Fruit fly (Drosophila melanogaster) whole organism, embryonic: Measurements from ENCODE around the gene CG44044.

Experiments
- B-H1 ChIP-seq: fragments of 200-800 bp; sonication (Bioruptor generic); IDR thresholded peaks from 3 replicates; pipeline ENCODE4 v1.3.6; 2022; ENCODE audit warnings: missing biosample characterization, missing genetic modification characterization
- CG11504 ChIP-seq: fragments of 200-800 bp; sonication (Bioruptor generic); optimal IDR thresholded peaks from 3 replicates; lab custom pipeline; 2019; ENCODE audit warnings: missing biosample characterization, mild to moderate bottlenecking, missing genetic modification characterization, moderate library complexity
- CG13123 ChIP-seq: fragments of 200-800 bp; sonication (Bioruptor generic); optimal IDR thresholded peaks from 2 replicates; lab custom pipeline; 2016; ENCODE audit warnings: missing biosample characterization, missing genetic modification characterization
- CG18599 ChIP-seq: fragments of 200-800 bp; sonication (Bioruptor generic); optimal IDR thresholded peaks from 3 replicates; lab custom pipeline; 2017; ENCODE audit warnings: missing biosample characterization, missing genetic modification characterization, mild to moderate bottlenecking, moderate library complexity, missing genetic modification reagents
- CG31365 ChIP-seq: fragments of 200-800 bp; sonication (Bioruptor generic); optimal IDR thresholded peaks from 2 replicates; lab custom pipeline; 2018; ENCODE audit warnings: missing biosample characterization, mild to moderate bottlenecking, missing genetic modification characterization
- CG8478 ChIP-seq: fragments of >200 bp; optimal IDR thresholded peaks from 2 replicates; lab custom pipeline; 2018
- CG9932 ChIP-seq: fragments of 200-800 bp; sonication (Bioruptor generic); IDR thresholded peaks from 2 replicates; pipeline ENCODE4 v1.3.6; 2022; ENCODE audit warnings: missing biosample characterization, missing genetic modification characterization
- E2f1 ChIP-seq: fragments of 200-800 bp; sonication (Bioruptor generic); IDR thresholded peaks from 2 replicates; pipeline ENCODE4 v1.3.6; 2022; ENCODE audit warnings: missing biosample characterization, missing genetic modification characterization
- caup ChIP-seq: fragments of 200-800 bp; sonication (Bioruptor generic); optimal IDR thresholded peaks from 3 replicates; lab custom pipeline; 2017; ENCODE audit warnings: missing biosample characterization, mild to moderate bottlenecking, missing genetic modification characterization, moderate library complexity; ENCODE audit not compliant: severe bottlenecking
- chm ChIP-seq: fragments of 200-800 bp; sonication (Bioruptor generic); IDR thresholded peaks from 2 replicates; pipeline ENCODE4 v1.3.6; 2022; ENCODE audit warnings: missing biosample characterization, missing genetic modification characterization
- gcm ChIP-seq: fragments of 200-800 bp; sonication (Bioruptor generic); optimal IDR thresholded peaks from 2 replicates; lab custom pipeline; 2019; ENCODE audit warnings: missing biosample characterization, mild to moderate bottlenecking, missing genetic modification characterization, moderate library complexity
- gsb ChIP-seq: fragments of 200-800 bp; sonication (Bioruptor generic); IDR thresholded peaks from 2 replicates; pipeline ENCODE4 v1.3.6; 2022; ENCODE audit warnings: missing biosample characterization, missing genetic modification characterization
- h ChIP-seq: fragments of >200 bp; optimal IDR thresholded peaks from 2 replicates; lab custom pipeline; 2017

DNA sequence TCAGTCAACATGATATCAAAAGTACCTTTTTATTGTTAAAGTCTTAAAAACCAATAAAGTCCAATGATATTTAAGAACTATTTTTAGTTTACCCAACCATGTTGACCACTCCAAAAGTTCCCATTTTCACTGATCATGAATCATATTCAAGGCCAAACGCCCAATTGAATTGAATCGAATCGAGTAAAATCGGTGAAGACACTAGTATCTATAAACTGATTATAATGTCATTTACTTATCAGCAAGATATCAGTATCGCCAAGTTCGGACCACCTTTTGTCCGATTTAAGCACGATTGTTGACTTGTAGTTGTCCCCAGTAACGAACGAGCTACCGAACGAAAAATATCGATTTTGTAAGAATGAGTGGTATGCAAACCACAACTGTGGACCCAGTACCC, 1.5 kb downstream of the CG44044 start, which contains the start of gene CG6901:
- TF ChIP-seq chm (GFP tag; lab: Robert Waterston, UW) (no peak), CG11504 (tag; lab: Kevin White, UChicago) (no peak), CG18599 (GFP tag; lab: Kevin White, UChicago) (no peak), h (lab: Kevin White, UChicago) (no peak), gsb (GFP tag; lab: Robert Waterston, UW) (no peak), E2f1 (GFP tag; lab: Robert Waterston, UW) (no peak), gcm (no peak), CG8478 (lab: Kevin White, UChicago) (no peak), caup (no peak), CG13123 (GFP tag; lab: Kevin White, UChicago) (no peak), CG9932 (GFP tag; lab: Robert Waterston, UW) (no peak), CG31365 (tag; lab: Kevin White, UChicago) (no peak), B-H1 (GFP tag; lab: Robert Waterston, UW) (no peak)
